Fruit fly (Drosophila melanogaster): ENCODE measurements around the gene Ubc87F.
A peak's percentile ranks its signal among the peaks of the same experiment; 100 is the strongest.

The Ubc87F gene

DNA sequence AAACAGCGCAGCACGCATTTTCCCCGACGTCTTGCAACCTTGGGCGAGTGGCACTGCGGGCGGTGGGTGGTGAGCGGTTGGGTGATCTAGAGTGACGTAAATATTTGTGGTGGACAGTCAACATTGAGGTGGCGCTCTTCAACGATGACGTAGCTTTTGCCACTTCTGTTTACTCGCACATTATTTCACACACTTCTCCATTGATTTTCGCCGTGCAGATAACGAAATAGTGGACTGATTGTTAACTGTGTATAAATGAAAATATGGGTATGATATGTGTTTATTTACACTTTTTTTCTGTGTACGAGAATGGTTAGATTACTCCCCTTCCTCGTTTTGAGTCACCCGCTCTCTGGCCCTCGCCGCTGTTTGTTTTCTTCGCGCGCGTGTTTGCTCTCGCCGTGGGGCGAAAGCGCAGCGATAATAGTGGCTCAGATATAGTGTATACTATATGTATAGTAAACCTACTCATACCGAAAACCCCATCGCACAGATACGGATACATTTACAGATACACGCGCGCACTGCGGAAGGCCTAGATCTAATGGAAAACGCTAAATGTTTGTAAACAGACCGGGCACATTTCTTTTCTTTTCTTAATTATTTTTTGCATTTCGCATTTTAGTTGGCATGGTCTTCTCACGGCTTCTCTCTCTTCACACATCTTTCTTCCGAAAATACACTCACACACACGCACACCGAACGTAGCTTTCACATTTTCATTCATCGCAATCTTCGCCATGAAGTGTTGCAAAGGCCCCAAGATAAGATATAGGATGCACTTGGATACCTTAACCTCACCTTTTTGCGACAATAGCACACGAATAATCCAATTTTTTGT is 31.4 kb downstream of the Ubc87F start, which contains the start of gene omd (continued):
- TF ChIP-seq Asciz (GFP tag; optimal IDR thresholded peaks at IDR 0.05) (peak; percentile 66), Aef1 (GFP tag; IDR thresholded peaks at IDR 0.05) (peak; percentile 44; the same call in 2 of the 3 replicates), CG10147 (GFP tag; optimal IDR thresholded peaks at IDR 0.05) (peak; percentile 44), sens-2 (GFP tag; IDR thresholded peaks at IDR 0.05) (0 out of 2 replicates have a peak, but pooled peaks have one; percentile 30), Atf3 (GFP tag; optimal IDR thresholded peaks at IDR 0.05) (peak; percentile 1), ewg (GFP tag; optimal IDR thresholded peaks at IDR 0.05) (peak; percentile 28), unc-4 (GFP tag; IDR thresholded peaks at IDR 0.05; ENCODE audit: partially characterized antibody) (no peak), br (optimal IDR thresholded peaks at IDR 0.05) (no peak), NC2β (GFP tag; optimal IDR thresholded peaks at IDR 0.05) (peak; percentile 64), Scr (GFP tag; IDR thresholded peaks at IDR 0.05; ENCODE audit: partially characterized antibody) (no peak), ftz-f1 (GFP tag; optimal IDR thresholded peaks at IDR 0.05) (peak; percentile 94), nerfin-2 (GFP tag; IDR thresholded peaks at IDR 0.05; ENCODE audit: partially characterized antibody) (no peak), CG30431 (GFP tag; optimal IDR thresholded peaks at IDR 0.05) (peak; percentile 48), Dll (GFP tag; IDR thresholded peaks at IDR 0.05; ENCODE audit: partially characterized antibody) (no peak), yki (optimal IDR thresholded peaks at IDR 0.05) (no peak), Meics (GFP tag; optimal IDR thresholded peaks at IDR 0.05) (peak; percentile 66), CG2712 (tag; optimal IDR thresholded peaks at IDR 0.05) (no peak), CG8089 (GFP tag; optimal IDR thresholded peaks at IDR 0.05) (peak; percentile 37), CG8478 (optimal IDR thresholded peaks at IDR 0.05) (no peak), ase (GFP tag; IDR thresholded peaks at IDR 0.05) (0 out of 3 replicates have a peak, but pooled peaks have one; percentile 12), CG8765 (GFP tag; IDR thresholded peaks at IDR 0.05) (no peak), CG6765 (GFP tag; optimal IDR thresholded peaks at IDR 0.05) (peak; percentile 64), fd64A (GFP tag; optimal IDR thresholded peaks at IDR 0.05) (peak; percentile 69), z (GFP tag; IDR thresholded peaks at IDR 0.05) (0 out of 3 replicates have a peak, but pooled peaks have one; percentile 24), sens (GFP tag) (peak; percentile 94), CG14014 (GFP tag; IDR thresholded peaks at IDR 0.05) (peak; percentile 55; the same call in 1 of the 2 replicates), CG31441 (GFP tag; IDR thresholded peaks at IDR 0.05) (no peak), onecut (GFP tag; IDR thresholded peaks at IDR 0.05) (peak; percentile 72), Atf-2 (GFP tag; optimal IDR thresholded peaks at IDR 0.05) (peak; percentile 45), Eip74EF (GFP tag; optimal IDR thresholded peaks at IDR 0.05) (peak in 1 of 2 experiments; percentile 45), D19B (GFP tag; optimal IDR thresholded peaks at IDR 0.05) (no peak), Sox102F (GFP tag; optimal IDR thresholded peaks at IDR 0.05) (peak; percentile 19), CG43689 (GFP tag; IDR thresholded peaks at IDR 0.05) (no peak), repo (GFP tag; optimal IDR thresholded peaks at IDR 0.05) (peak; percentile 25), gcm (GFP tag; optimal IDR thresholded peaks at IDR 0.05) (no peak), Lhr (GFP tag; optimal IDR thresholded peaks at IDR 0.05) (no peak), Oaz (GFP tag; IDR thresholded peaks at IDR 0.05) (no peak), Usf (GFP tag; optimal IDR thresholded peaks at IDR 0.05) (peak; percentile 24), CG4282 (GFP tag; optimal IDR thresholded peaks at IDR 0.05) (no peak), nom (GFP tag; optimal IDR thresholded peaks at IDR 0.05) (no peak), CG13894 (tag; optimal IDR thresholded peaks at IDR 0.05) (no peak), CG4617 (GFP tag; optimal IDR thresholded peaks at IDR 0.05; ENCODE audit: borderline replicate concordance) (no peak), Sry-β (GFP tag; optimal IDR thresholded peaks at IDR 0.05) (peak; percentile 32), Nf-YB (GFP tag; optimal IDR thresholded peaks at IDR 0.05) (peak; percentile 48), sim (GFP tag; IDR thresholded peaks at IDR 0.05) (no peak), CG17912 (GFP tag; optimal IDR thresholded peaks at IDR 0.05) (peak; percentile 56), CG14860 (GFP tag; IDR thresholded peaks at IDR 0.05; ENCODE audit: partially characterized antibody) (no peak), gce (GFP tag; IDR thresholded peaks at IDR 0.05) (peak; percentile 67; the same call in 1 of the 3 replicates), Hr78 (GFP tag; optimal IDR thresholded peaks at IDR 0.05) (no peak)

All from whole organism, embryonic.